Worm (Caenorhabditis elegans) whole organism, mixed stage, embryonic: ENCODE data around the gene fbxb-112.

Experiments used
- M03D4.4 ChIP-seq: sonication (generic microtip); optimal IDR thresholded peaks from 2 replicates; lab custom pipeline; 2017; ENCODE audit warnings: mild to moderate bottlenecking, missing genetic modification characterization, missing compliant biosample characterization
- bed-3 ChIP-seq: fragments of 200-800 bp; sonication (Bioruptor generic); optimal IDR thresholded peaks from 3 replicates; lab custom pipeline; 2018; ENCODE audit warnings: mild to moderate bottlenecking, missing genetic modification characterization, moderate library complexity, missing compliant biosample characterization
- blmp-1 ChIP-seq: fragments of 150-350 bp; optimal IDR thresholded peaks from 2 replicates; lab custom pipeline; 2014; ENCODE audit warnings: missing biosample characterization, missing genetic modification characterization
- ceh-39 ChIP-seq: fragments of 150-350 bp; optimal IDR thresholded peaks from 2 replicates; lab custom pipeline; 2014; ENCODE audit warnings: missing biosample characterization, missing genetic modification characterization
- ceh-43 ChIP-seq: fragments of 200-800 bp; sonication (Bioruptor generic); optimal IDR thresholded peaks from 2 replicates; lab custom pipeline; 2018; ENCODE audit warnings: mild to moderate bottlenecking, missing genetic modification characterization, moderate library complexity, missing compliant biosample characterization
- ceh-83 ChIP-seq: fragments of 200-800 bp; sonication (Bioruptor generic); optimal IDR thresholded peaks from 2 replicates; lab custom pipeline; 2018; ENCODE audit warnings: mild to moderate bottlenecking, missing genetic modification characterization, missing compliant biosample characterization
- ces-1 ChIP-seq: fragments of 150-350 bp; optimal IDR thresholded peaks from 2 replicates; lab custom pipeline; 2014; ENCODE audit warnings: missing biosample characterization, missing genetic modification reagents, missing genetic modification characterization
- cnd-1 ChIP-seq: fragments of 200-800 bp; sonication (Bioruptor generic); optimal IDR thresholded peaks from 2 replicates; lab custom pipeline; 2018; ENCODE audit warnings: mild to moderate bottlenecking, missing genetic modification characterization, missing compliant biosample characterization
- drap-1 ChIP-seq: fragments of 200-800 bp; sonication (Bioruptor generic); optimal IDR thresholded peaks from 3 replicates; lab custom pipeline; 2018; ENCODE audit warnings: mild to moderate bottlenecking, missing genetic modification characterization, missing compliant biosample characterization
- elt-1 ChIP-seq: sonication (generic microtip); optimal IDR thresholded peaks from 2 replicates; lab custom pipeline; 2017; ENCODE audit warnings: missing genetic modification characterization, mild to moderate bottlenecking, missing compliant biosample characterization, antibody characterized with exemption, moderate library complexity, borderline replicate concordance; ENCODE audit not compliant: insufficient read depth
- elt-3 ChIP-seq: fragments of 150-350 bp; optimal IDR thresholded peaks from 2 replicates; lab custom pipeline; 2014; ENCODE audit warnings: missing biosample characterization, missing genetic modification characterization
- flh-1 ChIP-seq: fragments of 200-800 bp; sonication (Bioruptor generic); optimal IDR thresholded peaks from 2 replicates; lab custom pipeline; 2018; ENCODE audit warnings: mild to moderate bottlenecking, missing genetic modification characterization, moderate library complexity, missing compliant biosample characterization
- ham-2 ChIP-seq: fragments of 200-800 bp; sonication (Bioruptor generic); optimal IDR thresholded peaks from 2 replicates; lab custom pipeline; 2018; ENCODE audit warnings: mild to moderate bottlenecking, missing genetic modification characterization, missing compliant biosample characterization
- hlh-1 ChIP-seq: fragments of 150-350 bp; optimal IDR thresholded peaks from 2 replicates; lab custom pipeline; 2014; ENCODE audit warnings: missing biosample characterization, missing genetic modification reagents, missing genetic modification characterization
- lin-13 ChIP-seq: fragments of 150-350 bp; optimal IDR thresholded peaks from 2 replicates; lab custom pipeline; 2014; ENCODE audit warnings: missing biosample characterization, missing genetic modification characterization
- lin-32 ChIP-seq: fragments of 200-800 bp; sonication (Bioruptor generic); optimal IDR thresholded peaks from 2 replicates; lab custom pipeline; 2018; ENCODE audit warnings: mild to moderate bottlenecking, missing genetic modification characterization, missing compliant biosample characterization
- lsy-2 ChIP-seq: fragments of 150-350 bp; optimal IDR thresholded peaks from 2 replicates; lab custom pipeline; 2014; ENCODE audit warnings: missing biosample characterization, missing genetic modification characterization
- mab-5 ChIP-seq: fragments of 150-350 bp; optimal IDR thresholded peaks from 2 replicates; lab custom pipeline; 2014; ENCODE audit warnings: missing biosample characterization, missing genetic modification characterization
- mep-1 ChIP-seq: fragments of 150-350 bp; optimal IDR thresholded peaks from 2 replicates; lab custom pipeline; 2017; ENCODE audit warnings: missing biosample characterization, missing genetic modification reagents, missing genetic modification characterization, inconsistent platforms
- mls-2 ChIP-seq: sonication (generic microtip); optimal IDR thresholded peaks from 2 replicates; lab custom pipeline; 2016; ENCODE audit warnings: mild to moderate bottlenecking, missing genetic modification characterization, moderate library complexity, missing compliant biosample characterization
- nhr-12 ChIP-seq: fragments of 150-350 bp; optimal IDR thresholded peaks from 2 replicates; lab custom pipeline; 2014; ENCODE audit warnings: missing biosample characterization, missing genetic modification characterization
- nhr-2 ChIP-seq: fragments of 150-350 bp; optimal IDR thresholded peaks from 2 replicates; lab custom pipeline; 2014; ENCODE audit warnings: missing biosample characterization, missing genetic modification characterization
- nhr-237 ChIP-seq: fragments of 150-350 bp; optimal IDR thresholded peaks from 2 replicates; lab custom pipeline; 2014; ENCODE audit warnings: missing biosample characterization, missing genetic modification characterization
- nhr-28 ChIP-seq: fragments of 150-350 bp; optimal IDR thresholded peaks from 2 replicates; lab custom pipeline; 2014; ENCODE audit warnings: missing biosample characterization, missing genetic modification characterization
- nhr-76 ChIP-seq: sonication (generic microtip); optimal IDR thresholded peaks from 2 replicates; lab custom pipeline; 2017; ENCODE audit warnings: missing biosample characterization, missing genetic modification characterization
- pha-4 ChIP-seq: fragments of 150-350 bp; optimal IDR thresholded peaks from 2 replicates; lab custom pipeline; 2018; ENCODE audit warnings: missing biosample characterization, missing genetic modification reagents, missing genetic modification characterization
- sem-2 ChIP-seq: fragments of 200-800 bp; sonication (Bioruptor generic); optimal IDR thresholded peaks from 2 replicates; lab custom pipeline; 2018; ENCODE audit warnings: mild to moderate bottlenecking, missing genetic modification characterization, missing compliant biosample characterization
- snpc-4 ChIP-seq: fragments of 150-350 bp; optimal IDR thresholded peaks from 2 replicates; lab custom pipeline; 2014; ENCODE audit warnings: missing biosample characterization, missing genetic modification characterization
- sptf-1 ChIP-seq: sonication (generic microtip); optimal IDR thresholded peaks from 2 replicates; lab custom pipeline; 2017; ENCODE audit warnings: mild to moderate bottlenecking, missing genetic modification characterization, moderate library complexity, missing compliant biosample characterization
- tbx-8 ChIP-seq: fragments of 200-800 bp; sonication (Bioruptor generic); optimal IDR thresholded peaks from 2 replicates; lab custom pipeline; 2018; ENCODE audit warnings: mild to moderate bottlenecking, missing genetic modification characterization, moderate library complexity, missing compliant biosample characterization
- unc-120 ChIP-seq: sonication (generic microtip); optimal IDR thresholded peaks from 2 replicates; lab custom pipeline; 2017; ENCODE audit warnings: missing genetic modification characterization, missing compliant biosample characterization; ENCODE audit not compliant: poor library complexity, severe bottlenecking
- unc-39 ChIP-seq: fragments of 150-350 bp; optimal IDR thresholded peaks from 2 replicates; lab custom pipeline; 2014; ENCODE audit warnings: missing biosample characterization, missing genetic modification characterization
- unc-62 ChIP-seq: fragments of 150-350 bp; optimal IDR thresholded peaks from 2 replicates; lab custom pipeline; 2014; ENCODE audit warnings: missing biosample characterization, missing genetic modification reagents, missing genetic modification characterization
- zip-8 ChIP-seq: fragments of 150-350 bp; optimal IDR thresholded peaks from 2 replicates; lab custom pipeline; 2014; ENCODE audit warnings: missing biosample characterization, missing genetic modification characterization
- ztf-11 ChIP-seq: fragments of 150-350 bp; optimal IDR thresholded peaks from 2 replicates; lab custom pipeline; 2014; ENCODE audit warnings: missing biosample characterization, missing genetic modification characterization

fbxb-112 gene

DNA sequence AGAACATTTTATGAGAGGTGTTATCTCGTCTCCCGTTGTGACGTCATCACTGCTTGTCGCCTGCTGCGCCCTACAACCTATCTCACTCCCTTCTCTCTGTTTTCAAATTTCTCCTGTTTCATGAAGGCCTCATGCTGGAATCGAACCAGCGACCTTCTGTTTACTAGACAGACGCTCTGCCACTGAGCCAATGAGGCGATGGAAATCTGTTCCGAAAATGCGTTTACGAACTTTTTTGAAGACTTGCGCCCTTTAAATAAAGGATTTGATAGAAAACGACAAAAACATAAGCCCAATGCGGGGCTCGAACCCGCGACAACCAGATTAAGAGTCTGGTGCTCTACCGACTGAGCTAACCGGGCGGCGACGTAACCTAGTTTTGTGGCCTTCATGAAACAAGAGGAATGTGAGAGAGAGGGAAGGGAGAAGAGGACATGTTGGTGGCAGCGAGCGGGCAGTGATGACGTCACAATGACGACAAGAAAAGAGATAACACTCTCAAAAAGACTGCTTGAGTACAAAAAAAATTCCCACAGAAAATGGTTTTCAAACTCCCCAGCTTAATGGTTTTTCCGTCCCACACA is 28.2 kb downstream of the fbxb-112 start, which contains the start of gene clec-126:
Gene clec-126 (plus strand): TSS at position 534 of the 584 bp plus-strand sequence.
- TF ChIP-seq drap-1 (GFP tag; lab: Kevin White, UChicago) (peak; percentile 84), ces-1 (GFP tag; lab: Kevin White, UChicago) (peak; percentile 82), ceh-43 (GFP tag; lab: Kevin White, UChicago) (peak; percentile 49), unc-62 (GFP tag; lab: Kevin White, UChicago) (no peak), flh-1 (peak; percentile 38), elt-1 (peak; percentile 0), lin-32 (GFP tag; lab: Kevin White, UChicago) (peak; percentile 31), nhr-12 (tag; lab: Kevin White, UChicago) (no peak), zip-8 (tag; lab: Kevin White, UChicago) (peak; percentile 67), nhr-76 (tag; lab: Kevin White, UChicago) (peak; percentile 43), ztf-11 (tag; lab: Kevin White, UChicago) (peak; percentile 48), blmp-1 (tag; lab: Kevin White, UChicago) (no peak), hlh-1 (tag; lab: Kevin White, UChicago) (peak; percentile 51), nhr-2 (no peak), sem-2 (GFP tag; lab: Kevin White, UChicago) (peak; percentile 78), mls-2 (tag; lab: Kevin White, UChicago) (peak; percentile 77), lsy-2 (tag; lab: Kevin White, UChicago) (peak; percentile 27), bed-3 (GFP tag; lab: Kevin White, UChicago) (peak; percentile 40), elt-3 (tag; lab: Kevin White, UChicago) (peak; percentile 37), M03D4.4 (tag; lab: Kevin White, UChicago) (peak; percentile 75), unc-39 (tag; lab: Kevin White, UChicago) (peak; percentile 3), ceh-39 (no peak), mab-5 (tag; lab: Kevin White, UChicago) (no peak), cnd-1 (peak; percentile 86), tbx-8 (peak; percentile 49), sptf-1 (tag; lab: Kevin White, UChicago) (peak; percentile 91), nhr-237 (tag; lab: Kevin White, UChicago) (peak; percentile 22), lin-13 (tag; lab: Kevin White, UChicago) (peak; percentile 43), ceh-83 (peak; percentile 86), nhr-28 (no peak), pha-4 (tag; lab: Kevin White, UChicago) (no peak), ham-2 (peak; percentile 83), mep-1 (tag; lab: Kevin White, UChicago) (peak; percentile 9), unc-120 (peak; percentile 89), snpc-4 (no peak)

DNA sequence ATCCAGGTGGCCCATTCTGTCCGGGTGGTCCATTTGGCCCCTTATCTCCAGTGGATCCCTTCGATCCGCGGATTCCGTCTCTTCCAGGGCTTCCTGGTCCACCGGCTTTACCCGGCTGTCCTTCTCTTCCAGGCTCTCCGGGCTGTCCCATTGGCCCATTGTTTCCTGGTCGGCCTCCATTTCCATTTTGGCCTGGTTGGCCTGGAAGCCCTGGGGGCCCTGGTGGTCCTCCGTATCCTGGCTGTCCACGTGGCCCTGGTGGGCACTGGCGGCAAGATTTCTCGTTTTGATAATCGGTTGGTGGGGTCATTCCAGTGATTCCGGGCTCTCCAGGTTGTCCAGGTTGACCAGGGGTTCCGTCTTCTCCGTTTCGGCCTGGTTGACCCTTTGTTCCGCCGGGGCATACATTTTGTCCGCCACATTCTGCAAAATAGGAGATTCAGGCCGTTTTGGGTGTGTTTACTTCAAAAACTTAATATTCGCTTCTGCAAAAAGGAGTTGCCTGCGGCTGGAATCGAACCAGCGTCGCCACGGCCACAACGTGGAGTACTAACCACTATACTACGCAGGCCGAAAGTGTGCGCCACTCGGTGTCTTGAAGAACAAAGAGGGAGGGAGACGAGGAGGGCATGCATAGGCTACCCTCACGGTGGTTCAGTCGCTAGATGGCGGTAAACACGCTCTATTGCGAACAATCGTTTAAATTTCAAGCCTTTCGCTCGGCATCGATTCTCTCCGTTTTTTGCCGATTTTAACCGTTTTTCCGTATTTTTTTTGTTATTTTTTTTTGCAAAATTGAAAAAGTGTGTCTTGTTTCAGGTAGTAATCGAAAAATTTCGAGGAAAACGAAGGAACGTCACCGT is 30.3 kb downstream of the fbxb-112 start, which contains the start of gene W09G10.9:
Gene W09G10.9 (plus strand): TSS at position 813 of the 863 bp plus-strand sequence.
- TF ChIP-seq nhr-237 (tag; lab: Kevin White, UChicago) (peak; percentile 41), nhr-28 (peak; percentile 1), ces-1 (GFP tag; lab: Kevin White, UChicago) (peak; percentile 29), drap-1 (GFP tag; lab: Kevin White, UChicago) (peak; percentile 85), lsy-2 (tag; lab: Kevin White, UChicago) (peak; percentile 34), mab-5 (tag; lab: Kevin White, UChicago) (no peak), nhr-2 (no peak), tbx-8 (peak; percentile 51), ceh-39 (no peak), lin-13 (tag; lab: Kevin White, UChicago) (peak; percentile 28), hlh-1 (tag; lab: Kevin White, UChicago) (peak; percentile 50), ztf-11 (tag; lab: Kevin White, UChicago) (peak; percentile 33), cnd-1 (peak; percentile 85), unc-120 (peak; percentile 70), mls-2 (tag; lab: Kevin White, UChicago) (peak; percentile 91), ceh-43 (GFP tag; lab: Kevin White, UChicago) (peak; percentile 79), M03D4.4 (tag; lab: Kevin White, UChicago) (peak; percentile 89), elt-1 (no peak), snpc-4 (no peak), zip-8 (tag; lab: Kevin White, UChicago) (no peak), blmp-1 (tag; lab: Kevin White, UChicago) (no peak), elt-3 (tag; lab: Kevin White, UChicago) (no peak), ham-2 (peak; percentile 80), unc-39 (tag; lab: Kevin White, UChicago) (no peak), nhr-12 (tag; lab: Kevin White, UChicago) (no peak), mep-1 (tag; lab: Kevin White, UChicago) (peak; percentile 30), lin-32 (GFP tag; lab: Kevin White, UChicago) (peak; percentile 72), sptf-1 (tag; lab: Kevin White, UChicago) (peak; percentile 94), flh-1 (peak; percentile 48), bed-3 (GFP tag; lab: Kevin White, UChicago) (peak; percentile 70), sem-2 (GFP tag; lab: Kevin White, UChicago) (peak; percentile 70), ceh-83 (peak; percentile 91), pha-4 (tag; lab: Kevin White, UChicago) (no peak), nhr-76 (tag; lab: Kevin White, UChicago) (no peak), unc-62 (GFP tag; lab: Kevin White, UChicago) (no peak)
